Worm (Caenorhabditis elegans): ENCODE data around the gene F16G10.13.

DNA sequence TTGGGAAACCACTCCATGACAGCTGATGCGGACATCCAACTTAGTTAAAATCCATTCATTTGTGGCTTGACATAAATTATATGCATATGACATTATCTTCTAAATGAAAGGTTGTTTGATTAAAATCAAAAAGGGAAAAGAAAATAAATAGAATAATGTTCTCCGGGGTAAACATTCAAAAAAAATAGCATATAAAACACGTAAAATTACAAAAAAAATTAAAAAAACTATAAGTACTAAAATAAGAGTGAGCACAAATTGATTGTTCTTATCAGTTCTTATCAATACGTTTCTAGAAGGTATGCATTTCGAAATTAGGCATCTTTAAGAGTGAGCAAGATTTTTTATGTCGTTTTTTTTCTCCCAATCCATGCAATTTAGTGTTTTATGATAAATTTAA, 16.9 kb upstream of the F16G10.13 start, which contains the start of gene fbxa-182:
- TF ChIP-seq lin-39 (tag; optimal IDR thresholded peaks at IDR 0.05), result no peak
- no peak for TF ChIP-seq unc-39 (tag; optimal IDR thresholded peaks at IDR 0.05)
- no peak for TF ChIP-seq ama-1 (optimal IDR thresholded peaks at IDR 0.05)
- TF ChIP-seq nhr-12 (tag; optimal IDR thresholded peaks at IDR 0.05), result no peak
- TF ChIP-seq nhr-237 (tag; optimal IDR thresholded peaks at IDR 0.05), result no peak
- TF ChIP-seq ztf-11 (tag; optimal IDR thresholded peaks at IDR 0.05), result no peak
- TF ChIP-seq blmp-1 (tag; optimal IDR thresholded peaks at IDR 0.05; ENCODE audit: insufficient read depth), result no peak
- TF ChIP-seq egl-27 (tag; optimal IDR thresholded peaks at IDR 0.05), result no peak
- TF ChIP-seq skn-1 (tag; optimal IDR thresholded peaks at IDR 0.05), result no peak
- TF ChIP-seq R02D3.7 (tag; optimal IDR thresholded peaks at IDR 0.05), result no peak
